Fruit fly (Drosophila melanogaster) whole organism, embryonic: Measurements from ENCODE around the gene cav.

Experiments
- Blimp-1 ChIP-seq: fragments of 200-800 bp; sonication (Bioruptor generic); optimal IDR thresholded peaks from 3 replicates; lab custom pipeline; 2018; ENCODE audit warnings: missing biosample characterization, missing genetic modification characterization, mild to moderate bottlenecking, moderate library complexity, missing genetic modification reagents
- CG10543 ChIP-seq: fragments of 200-800 bp; sonication (Bioruptor generic); optimal IDR thresholded peaks from 3 replicates; lab custom pipeline; 2017; ENCODE audit warnings: missing biosample characterization, mild to moderate bottlenecking, missing genetic modification characterization, moderate library complexity
- CG12104 ChIP-seq: fragments of 200-800 bp; sonication (Bioruptor generic); optimal IDR thresholded peaks from 3 replicates; lab custom pipeline; 2016; ENCODE audit warnings: missing biosample characterization, missing genetic modification characterization
- CG12391 ChIP-seq: fragments of 200-800 bp; sonication (Bioruptor generic); optimal IDR thresholded peaks from 3 replicates; lab custom pipeline; 2018; ENCODE audit warnings: missing biosample characterization, mild to moderate bottlenecking, missing genetic modification characterization, moderate library complexity
- CG12769 ChIP-seq: fragments of 200-800 bp; sonication (Bioruptor generic); optimal IDR thresholded peaks from 2 replicates; lab custom pipeline; 2019; ENCODE audit warnings: missing biosample characterization, mild to moderate bottlenecking, missing genetic modification characterization, moderate library complexity
- CG13123 ChIP-seq: fragments of 200-800 bp; sonication (Bioruptor generic); optimal IDR thresholded peaks from 2 replicates; lab custom pipeline; 2016; ENCODE audit warnings: missing biosample characterization, missing genetic modification characterization
- CG13287 ChIP-seq: fragments of 200-800 bp; sonication (Bioruptor generic); IDR thresholded peaks from 2 replicates; pipeline ENCODE4 v1.3.6; 2022; ENCODE audit warnings: missing biosample characterization, missing genetic modification characterization; ENCODE audit not compliant: partially characterized antibody
- CG15514 ChIP-seq: fragments of 200-800 bp; sonication (Bioruptor generic); optimal IDR thresholded peaks from 3 replicates; lab custom pipeline; 2017; ENCODE audit warnings: missing biosample characterization, missing genetic modification characterization, mild to moderate bottlenecking, moderate library complexity, missing genetic modification reagents
- CG1603 ChIP-seq: fragments of 200-800 bp; sonication (Bioruptor generic); optimal IDR thresholded peaks from 2 replicates; lab custom pipeline; 2019; ENCODE audit warnings: missing biosample characterization, mild to moderate bottlenecking, missing genetic modification characterization, moderate library complexity
- CG18262 ChIP-seq: fragments of 200-800 bp; optimal IDR thresholded peaks from 3 replicates; lab custom pipeline; 2019; ENCODE audit warnings: missing biosample characterization, mild to moderate bottlenecking, missing genetic modification characterization, moderate library complexity
- CG1832 ChIP-seq: fragments of 200-800 bp; sonication (Bioruptor generic); optimal IDR thresholded peaks from 2 replicates; lab custom pipeline; 2017; ENCODE audit warnings: missing biosample characterization, mild to moderate bottlenecking, missing genetic modification characterization, inconsistent platforms
- CG18764 ChIP-seq: fragments of 200-800 bp; sonication (Bioruptor generic); optimal IDR thresholded peaks from 3 replicates; lab custom pipeline; 2016; ENCODE audit warnings: missing biosample characterization, missing genetic modification characterization
- CG2129 ChIP-seq: fragments of 200-800 bp; sonication (Bioruptor generic); IDR thresholded peaks from 2 replicates; pipeline ENCODE4 v1.3.6; 2022; ENCODE audit warnings: missing biosample characterization, missing genetic modification characterization; ENCODE audit not compliant: partially characterized antibody
- CG30403 ChIP-seq: fragments of 200-800 bp; sonication (Bioruptor generic); optimal IDR thresholded peaks from 3 replicates; lab custom pipeline; 2016; ENCODE audit warnings: missing biosample characterization, missing genetic modification characterization
- CG32532 ChIP-seq: fragments of 200-800 bp; sonication (Bioruptor generic); IDR thresholded peaks from 2 replicates; pipeline ENCODE4 v1.3.6; 2022; ENCODE audit warnings: missing biosample characterization, missing genetic modification characterization
- CG33557 ChIP-seq: fragments of 200-800 bp; sonication (Bioruptor generic); optimal IDR thresholded peaks from 2 replicates; lab custom pipeline; 2019; ENCODE audit warnings: missing biosample characterization, mild to moderate bottlenecking, missing genetic modification characterization, moderate library complexity
- CG4328 ChIP-seq: fragments of 200-800 bp; sonication (Bioruptor generic); optimal IDR thresholded peaks from 3 replicates; lab custom pipeline; 2017; ENCODE audit warnings: missing biosample characterization, missing genetic modification reagents, missing genetic modification characterization
- Deaf1 ChIP-seq: fragments of 200-800 bp; optimal IDR thresholded peaks from 3 replicates; lab custom pipeline; 2019; ENCODE audit warnings: missing biosample characterization, mild to moderate bottlenecking, missing genetic modification characterization, moderate library complexity
- Drgx ChIP-seq: fragments of 200-800 bp; sonication (Bioruptor generic); IDR thresholded peaks from 2 replicates; pipeline ENCODE4 v1.3.6; 2022; ENCODE audit warnings: missing biosample characterization, missing genetic modification characterization
- Fer1 ChIP-seq: fragments of 200-800 bp; sonication (Bioruptor generic); optimal IDR thresholded peaks from 2 replicates; lab custom pipeline; 2017; ENCODE audit warnings: missing biosample characterization, mild to moderate bottlenecking, missing genetic modification characterization
- Hr39 ChIP-seq: fragments of >200 bp; optimal IDR thresholded peaks from 2 replicates; lab custom pipeline; 2017
- Hr78 ChIP-seq, 2 experiments: fragments of 200-800 bp in 1 of 2; fragments of >200 bp in 1 of 2; sonication (Bioruptor generic) in 1 of 2; optimal IDR thresholded peaks; 2 replicates each; lab custom pipeline; 2017 to 2019; ENCODE audit warnings: missing biosample characterization in 2 of 2, missing genetic modification characterization in 2 of 2, mild to moderate bottlenecking in 1 of 2, moderate library complexity in 1 of 2
- Jarid2 ChIP-seq: fragments of 200-800 bp; sonication (Bioruptor generic); optimal IDR thresholded peaks from 3 replicates; lab custom pipeline; 2017; ENCODE audit warnings: mild to moderate bottlenecking, missing biosample characterization, missing genetic modification reagents, missing genetic modification characterization
- Lim3 ChIP-seq: fragments of 200-800 bp; sonication (Bioruptor generic); IDR thresholded peaks from 2 replicates; pipeline ENCODE4 v1.3.6; 2022; ENCODE audit warnings: missing biosample characterization, missing genetic modification characterization
- NC2α ChIP-seq: fragments of 200-800 bp; sonication (Bioruptor generic); optimal IDR thresholded peaks from 2 replicates; lab custom pipeline; 2016; ENCODE audit warnings: missing biosample characterization, missing genetic modification characterization
- Nf-YC ChIP-seq: fragments of 200-800 bp; optimal IDR thresholded peaks from 3 replicates; lab custom pipeline; 2019; ENCODE audit warnings: missing biosample characterization, mild to moderate bottlenecking, missing genetic modification characterization, moderate library complexity
- Pdp1 ChIP-seq, 2 experiments: fragments of 200-800 bp; sonication (Bioruptor generic); optimal IDR thresholded peaks; 3 replicates each; lab custom pipeline; 2016; ENCODE audit warnings: missing biosample characterization in 2 of 2, missing genetic modification characterization in 2 of 2, mild to moderate bottlenecking in 1 of 2, moderate library complexity in 1 of 2
- Ptx1 ChIP-seq: fragments of 200-800 bp; sonication (Bioruptor generic); IDR thresholded peaks from 2 replicates; pipeline ENCODE4 v1.3.6; 2022; ENCODE audit warnings: missing biosample characterization, missing genetic modification characterization
- Side ChIP-seq: fragments of 200-800 bp; sonication (Bioruptor generic); optimal IDR thresholded peaks from 2 replicates; lab custom pipeline; 2016; ENCODE audit warnings: missing biosample characterization, missing genetic modification characterization
- Trl ChIP-seq, 3 experiments: fragments of >200 bp in 2 of 3; fragments of 200-800 bp in 1 of 3; sonication (Bioruptor generic) in 1 of 3; optimal IDR thresholded peaks; 2 replicates in 1 of 3; 3 replicates in 2 of 3; lab custom pipeline; 2016 to 2017; ENCODE audit warnings: missing biosample characterization in 1 of 3, missing genetic modification characterization in 1 of 3
- abd-A ChIP-seq: fragments of 200-800 bp; sonication (Bioruptor generic); optimal IDR thresholded peaks from 3 replicates; lab custom pipeline; 2019; ENCODE audit warnings: missing biosample characterization, mild to moderate bottlenecking, missing genetic modification characterization, moderate library complexity
- ap ChIP-seq: fragments of 200-800 bp; sonication (Bioruptor generic); IDR thresholded peaks from 2 replicates; pipeline ENCODE4 v1.3.6; 2022; ENCODE audit warnings: missing biosample characterization, missing genetic modification characterization
- crp ChIP-seq, 2 experiments: fragments of 200-800 bp; sonication (Bioruptor generic); optimal IDR thresholded peaks; 2 replicates in 1 of 2; 3 replicates in 1 of 2; lab custom pipeline; 2017; ENCODE audit warnings: missing biosample characterization in 2 of 2, missing genetic modification characterization in 2 of 2, mild to moderate bottlenecking in 1 of 2, moderate library complexity in 1 of 2
- cwo ChIP-seq: fragments of 200-800 bp; sonication (Bioruptor generic); optimal IDR thresholded peaks from 3 replicates; lab custom pipeline; 2017; ENCODE audit warnings: missing biosample characterization, missing genetic modification characterization, mild to moderate bottlenecking, moderate library complexity, missing genetic modification reagents
- dmrt11E ChIP-seq: fragments of 200-800 bp; sonication (Bioruptor generic); optimal IDR thresholded peaks from 3 replicates; lab custom pipeline; 2018; ENCODE audit warnings: missing biosample characterization, mild to moderate bottlenecking, missing genetic modification characterization, moderate library complexity
- gro ChIP-seq: fragments of 200-800 bp; sonication (Bioruptor generic); optimal IDR thresholded peaks from 2 replicates; lab custom pipeline; 2016; ENCODE audit warnings: missing biosample characterization, missing genetic modification characterization
- jumu ChIP-seq: fragments of 200-800 bp; sonication (Bioruptor generic); optimal IDR thresholded peaks from 3 replicates; lab custom pipeline; 2016; ENCODE audit warnings: missing biosample characterization, missing genetic modification characterization
- knrl ChIP-seq: fragments of 200-800 bp; sonication (Bioruptor generic); IDR thresholded peaks from 3 replicates; pipeline ENCODE4 v1.3.6; 2022; ENCODE audit warnings: missing biosample characterization, missing genetic modification characterization; ENCODE audit not compliant: partially characterized antibody
- nom ChIP-seq: fragments of 200-800 bp; sonication (Bioruptor generic); optimal IDR thresholded peaks from 2 replicates; lab custom pipeline; 2017; ENCODE audit warnings: missing biosample characterization, missing genetic modification characterization, mild to moderate bottlenecking, moderate library complexity, missing genetic modification reagents
- onecut ChIP-seq: fragments of 200-800 bp; sonication (Bioruptor generic); IDR thresholded peaks from 2 replicates; pipeline ENCODE4 v1.3.6; 2022; ENCODE audit warnings: missing biosample characterization, missing genetic modification characterization
- otp ChIP-seq: fragments of 200-800 bp; sonication (Bioruptor generic); IDR thresholded peaks from 3 replicates; pipeline ENCODE4, ENCODE4 v1.3.6; 2022; ENCODE audit warnings: missing biosample characterization, missing genetic modification characterization
- pfk ChIP-seq: fragments of 200-800 bp; sonication (Bioruptor generic); optimal IDR thresholded peaks from 2 replicates; lab custom pipeline; 2018; ENCODE audit warnings: missing biosample characterization, mild to moderate bottlenecking, missing genetic modification characterization, moderate library complexity
- pros ChIP-seq: fragments of 200-800 bp; sonication (Bioruptor generic); optimal IDR thresholded peaks from 3 replicates; lab custom pipeline; 2019; ENCODE audit warnings: missing biosample characterization, mild to moderate bottlenecking, missing genetic modification characterization, moderate library complexity
- rib ChIP-seq: fragments of 200-800 bp; sonication (Bioruptor generic); IDR thresholded peaks from 2 replicates; pipeline ENCODE4 v1.3.6; 2022; ENCODE audit warnings: missing biosample characterization, missing genetic modification characterization
- sob ChIP-seq: fragments of 200-800 bp; sonication (Bioruptor generic); IDR thresholded peaks from 2 replicates; pipeline ENCODE4 v1.3.6; 2022; ENCODE audit warnings: missing biosample characterization, missing genetic modification characterization
- ssp ChIP-seq: fragments of 200-800 bp; sonication (Bioruptor generic); IDR thresholded peaks from 2 replicates; pipeline ENCODE4 v1.3.6; 2022; ENCODE audit warnings: missing biosample characterization, missing genetic modification characterization
- vvl ChIP-seq: fragments of 200-800 bp; sonication (Bioruptor generic); IDR thresholded peaks from 2 replicates; pipeline ENCODE4 v1.3.6; 2022; ENCODE audit warnings: missing biosample characterization, missing genetic modification characterization
- zen2 ChIP-seq: fragments of 200-800 bp; sonication (Bioruptor generic); IDR thresholded peaks from 3 replicates; pipeline ENCODE4 v1.3.6; 2022; ENCODE audit warnings: missing biosample characterization, missing genetic modification characterization; ENCODE audit not compliant: partially characterized antibody

cav gene

dm6 chr3R:24218565-24218964 lies 2.3 kb upstream of the cav start, which contains the start of gene CG17786:
CG17786 (minus strand) TSS chr3R:24218718.
- TF ChIP-seq pros (GFP tag; lab: Kevin White, UChicago) = peak; percentile 25
- TF ChIP-seq NC2α = no peak
- TF ChIP-seq vvl (GFP tag; lab: Robert Waterston, UW) = peak; percentile 62; the same call in 1 of the 2 replicates
- 0 out of 3 replicates have a peak, but pooled peaks have one; percentile 25 for TF ChIP-seq knrl
- TF ChIP-seq Side = no peak
- TF ChIP-seq jumu (GFP tag; lab: Kevin White, UChicago) = no peak
- TF ChIP-seq abd-A = peak; percentile 25
- TF ChIP-seq CG13287 = peak; percentile 64
- TF ChIP-seq ap (GFP tag; lab: Robert Waterston, UW) = no peak
- TF ChIP-seq rib = 0 out of 2 replicates have a peak, but pooled peaks have one; percentile 40
- no peak for TF ChIP-seq Lim3
- TF ChIP-seq Drgx = peak; percentile 55; the same call in 1 of the 2 replicates
- TF ChIP-seq Pdp1 (GFP tag; optimal IDR thresholded peaks at IDR 0.05; lab: Kevin White, UChicago) = peak in 1 of 2 experiments; percentile 54
- TF ChIP-seq zen2 (GFP tag; lab: Robert Waterston, UW) = peak; percentile 35; the same call in 1 of the 3 replicates
- no peak for TF ChIP-seq CG18262 (tag; lab: Kevin White, UChicago)
- no peak for TF ChIP-seq dmrt11E
- TF ChIP-seq Ptx1 (GFP tag; lab: Robert Waterston, UW) = no peak
- peak; percentile 79 to 81 for TF ChIP-seq Trl (optimal IDR thresholded peaks at IDR 0.05; lab: Kevin White, UChicago)
- TF ChIP-seq Trl (GFP tag; optimal IDR thresholded peaks at IDR 0.05; lab: Kevin White, UChicago) = no peak
- TF ChIP-seq Blimp-1 = peak; percentile 85
- TF ChIP-seq sob = no peak
- TF ChIP-seq ssp (GFP tag; lab: Robert Waterston, UW) = no peak
- no peak for TF ChIP-seq CG12104
- TF ChIP-seq CG4328 (GFP tag; lab: Kevin White, UChicago) = no peak
- TF ChIP-seq CG30403 (GFP tag; lab: Kevin White, UChicago) = no peak
- TF ChIP-seq CG10543 (GFP tag; lab: Kevin White, UChicago) = peak; percentile 35
- TF ChIP-seq pfk (GFP tag; lab: Kevin White, UChicago) = no peak
- peak; percentile 69 for TF ChIP-seq nom (GFP tag; lab: Kevin White, UChicago)
- TF ChIP-seq CG12769 (tag; lab: Kevin White, UChicago) = peak; percentile 56
- TF ChIP-seq Jarid2 = peak; percentile 82
- TF ChIP-seq Hr78 (GFP tag; optimal IDR thresholded peaks at IDR 0.05; lab: Kevin White, UChicago) = no peak
- peak; percentile 9 for TF ChIP-seq Nf-YC (tag; lab: Kevin White, UChicago)
- TF ChIP-seq otp (GFP tag; lab: Robert Waterston, UW) = peak; percentile 36; the same call in 1 of the 3 replicates
- no peak for TF ChIP-seq CG13123 (GFP tag; lab: Kevin White, UChicago)
- no peak for TF ChIP-seq CG1603
- no peak for TF ChIP-seq CG2129 (GFP tag; lab: Robert Waterston, UW)
- TF ChIP-seq CG15514 (GFP tag; lab: Kevin White, UChicago) = peak; percentile 30
- TF ChIP-seq gro (GFP tag; lab: Kevin White, UChicago) = peak; percentile 5
- peak in 1 of 2 experiments; percentile 41 for TF ChIP-seq crp (GFP tag; optimal IDR thresholded peaks at IDR 0.05; lab: Kevin White, UChicago)
- no peak for TF ChIP-seq CG33557
- peak; percentile 28 for TF ChIP-seq Fer1 (GFP tag; lab: Kevin White, UChicago)
- TF ChIP-seq cwo (GFP tag; lab: Kevin White, UChicago) = peak; percentile 2
- peak; percentile 64 for TF ChIP-seq Deaf1 (tag; lab: Kevin White, UChicago)
- no peak for TF ChIP-seq CG18764 (GFP tag; lab: Kevin White, UChicago)
- no peak for TF ChIP-seq Hr39 (lab: Kevin White, UChicago)
- peak; percentile 0 for TF ChIP-seq CG12391 (tag; lab: Kevin White, UChicago)
- TF ChIP-seq CG1832 (GFP tag; lab: Kevin White, UChicago) = peak; percentile 54
- TF ChIP-seq CG32532 (GFP tag; lab: Robert Waterston, UW) = 0 out of 2 replicates have a peak, but pooled peaks have one; percentile 18
- 0 out of 2 replicates have a peak, but pooled peaks have one; percentile 19 for TF ChIP-seq onecut (GFP tag; lab: Robert Waterston, UW)
